Fruit fly (Drosophila melanogaster): ENCODE measurements around the gene caps.
A peak's percentile ranks its signal among the peaks of the same experiment; 100 is the strongest.

The caps gene

DNA sequence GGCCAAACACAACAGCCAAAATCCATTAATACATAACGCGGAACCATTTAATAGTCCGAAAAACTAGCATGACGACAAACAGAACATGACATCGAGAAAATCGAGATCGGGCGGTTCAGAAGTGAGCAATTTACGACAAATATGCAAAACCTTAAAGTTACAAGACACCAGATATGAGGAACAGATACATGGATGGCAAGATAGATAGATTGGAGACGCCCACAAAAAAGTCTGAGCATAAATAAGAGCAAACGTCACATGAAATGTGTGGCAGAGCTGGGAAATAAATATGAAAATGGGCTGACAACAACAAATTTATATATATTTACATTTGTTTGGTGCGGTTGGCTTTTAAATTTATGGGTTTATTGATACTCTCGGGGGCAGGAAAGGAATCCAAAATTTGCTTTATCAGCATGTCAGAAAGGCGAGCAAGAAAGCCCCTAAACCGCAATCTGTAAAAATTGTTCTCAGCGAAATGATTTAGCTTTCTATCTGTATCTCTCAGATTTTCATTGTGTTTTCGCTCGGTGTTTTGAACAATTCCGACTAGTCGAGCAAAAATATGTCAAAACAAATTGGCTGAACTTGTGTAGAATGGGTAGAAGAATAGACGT lies 5.3 kb downstream of the caps start:
- peak; percentile 81 for TF ChIP-seq svp (GFP tag)
- TF ChIP-seq Met (GFP tag; optimal IDR thresholded peaks at IDR 0.05): no peak
- peak; percentile 5 for TF ChIP-seq fkh (GFP tag; optimal IDR thresholded peaks at IDR 0.05)

DNA sequence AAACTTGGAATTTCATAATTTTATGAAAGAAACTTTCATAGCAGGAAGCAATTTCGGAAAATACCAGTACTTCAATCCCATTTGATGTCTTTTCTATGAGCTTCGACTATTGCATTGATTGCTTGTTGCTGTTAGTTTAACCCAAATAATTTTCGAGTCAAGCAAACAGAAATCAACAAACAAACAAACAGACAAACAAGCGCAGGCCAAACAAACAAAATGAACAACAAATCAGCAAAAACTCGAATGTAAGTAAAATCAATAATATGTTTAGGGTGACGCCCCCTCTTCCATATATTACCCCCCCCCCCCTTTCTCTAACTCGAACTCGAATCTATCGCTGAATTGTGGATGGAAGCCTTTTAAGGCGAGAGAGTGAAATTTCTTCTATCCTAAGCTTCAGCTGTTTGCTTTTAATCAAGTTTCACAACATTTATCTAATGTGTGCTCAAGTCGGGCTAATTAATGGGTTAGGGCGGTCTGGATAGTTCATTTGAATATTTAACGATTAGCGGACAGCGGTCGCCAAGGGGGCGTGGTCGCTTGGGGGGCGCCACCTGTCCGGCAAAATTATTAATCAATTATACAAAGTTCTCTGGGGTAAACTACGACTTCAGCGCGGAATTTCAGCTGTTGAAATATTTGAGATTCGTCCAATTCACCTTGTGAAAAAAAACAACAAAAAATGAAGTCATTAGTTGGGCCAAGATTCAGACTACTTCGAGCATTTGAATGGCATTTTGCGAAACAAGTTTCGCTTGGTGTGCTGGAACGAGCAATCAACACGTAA lies 7.2 kb downstream of the caps start:
- TF ChIP-seq Lpt (GFP tag; optimal IDR thresholded peaks at IDR 0.05) (no peak), fkh (GFP tag; optimal IDR thresholded peaks at IDR 0.05) (peak; percentile 88), CG31627 (GFP tag; optimal IDR thresholded peaks at IDR 0.05) (no peak), Gug (GFP tag; IDR thresholded peaks at IDR 0.05) (no peak), net (GFP tag; optimal IDR thresholded peaks at IDR 0.05) (no peak), Smox (GFP tag; optimal IDR thresholded peaks at IDR 0.05) (no peak), CG6163 (GFP tag; IDR thresholded peaks at IDR 0.05) (no peak), Hr4 (GFP tag; optimal IDR thresholded peaks at IDR 0.05) (no peak), Eip78C (GFP tag) (peak; percentile 27), CG16779 (tag; optimal IDR thresholded peaks at IDR 0.05) (no peak), Hr39 (GFP tag; optimal IDR thresholded peaks at IDR 0.05) (no peak), CG8119 (GFP tag; IDR thresholded peaks at IDR 0.05) (no peak)

DNA sequence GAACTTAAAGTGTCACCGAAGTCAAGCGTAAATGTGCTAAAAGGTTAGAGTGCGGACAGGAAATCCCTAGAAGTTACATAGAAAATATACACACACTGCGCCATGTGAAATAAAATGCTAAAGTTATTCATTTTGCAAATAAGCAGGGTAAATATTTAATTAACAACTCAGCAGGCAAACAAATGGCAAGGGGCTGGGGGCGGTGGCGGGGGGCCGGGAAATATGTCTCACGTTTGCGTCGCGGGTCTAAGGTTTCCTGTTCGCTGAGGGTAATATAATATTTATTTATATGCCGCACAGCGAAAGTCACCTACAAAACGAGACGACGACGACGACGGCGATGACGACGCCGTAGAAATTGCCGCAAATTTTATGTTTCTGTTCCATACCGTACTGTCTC lies 8.2 kb downstream of the caps start:
- TF ChIP-seq cyc (GFP tag; optimal IDR thresholded peaks at IDR 0.05) (no peak), achi (GFP tag; optimal IDR thresholded peaks at IDR 0.05) (peak; percentile 5), fkh (GFP tag; optimal IDR thresholded peaks at IDR 0.05) (peak; percentile 96), Ets96B (tag; optimal IDR thresholded peaks at IDR 0.05) (no peak), CG11762 (GFP tag; optimal IDR thresholded peaks at IDR 0.05; ENCODE audit: insufficient read depth) (no peak), Eip78C (GFP tag) (peak; percentile 67), Hr4 (GFP tag; optimal IDR thresholded peaks at IDR 0.05) (no peak), CG8119 (GFP tag; IDR thresholded peaks at IDR 0.05) (0 out of 3 replicates have a peak, but pooled peaks have one; percentile 18), ss (GFP tag; optimal IDR thresholded peaks at IDR 0.05) (peak in 1 of 2 experiments; percentile 2), Ets21C (GFP tag; optimal IDR thresholded peaks at IDR 0.05) (no peak), Smox (GFP tag; optimal IDR thresholded peaks at IDR 0.05) (no peak), CG11902 (GFP tag; optimal IDR thresholded peaks at IDR 0.05) (no peak), CG6792 (GFP tag; optimal IDR thresholded peaks at IDR 0.05) (peak; percentile 8), net (GFP tag; optimal IDR thresholded peaks at IDR 0.05) (peak; percentile 38), CG15336 (GFP tag; IDR thresholded peaks at IDR 0.05) (no peak), Hr38 (GFP tag; optimal IDR thresholded peaks at IDR 0.05) (no peak), dac (GFP tag; optimal IDR thresholded peaks at IDR 0.05) (no peak), Hr39 (GFP tag; optimal IDR thresholded peaks at IDR 0.05) (no peak), CG31627 (GFP tag; optimal IDR thresholded peaks at IDR 0.05) (no peak), Lpt (GFP tag; optimal IDR thresholded peaks at IDR 0.05) (no peak), CG10669 (GFP tag; optimal IDR thresholded peaks at IDR 0.05) (no peak), Blimp-1 (GFP tag; optimal IDR thresholded peaks at IDR 0.05) (no peak), vri (GFP tag; optimal IDR thresholded peaks at IDR 0.05) (peak; percentile 33), CG6163 (GFP tag; IDR thresholded peaks at IDR 0.05) (peak; percentile 62), Met (GFP tag; optimal IDR thresholded peaks at IDR 0.05) (no peak), CG9139 (GFP tag; optimal IDR thresholded peaks at IDR 0.05) (no peak), Sox14 (GFP tag; optimal IDR thresholded peaks at IDR 0.05) (no peak), CG6854 (GFP tag; optimal IDR thresholded peaks at IDR 0.05) (no peak), CG16779 (tag; optimal IDR thresholded peaks at IDR 0.05) (no peak), acj6 (GFP tag; optimal IDR thresholded peaks at IDR 0.05) (no peak), Eip75B (GFP tag; optimal IDR thresholded peaks at IDR 0.05) (no peak), fd85E (GFP tag; optimal IDR thresholded peaks at IDR 0.05) (no peak), CG1621 (tag; optimal IDR thresholded peaks at IDR 0.05) (peak; percentile 6), CG8319 (GFP tag; optimal IDR thresholded peaks at IDR 0.05) (no peak), CG10631 (GFP tag; optimal IDR thresholded peaks at IDR 0.05) (peak; percentile 38), OdsH (GFP tag; optimal IDR thresholded peaks at IDR 0.05) (peak; percentile 28), Eip93F (GFP tag; optimal IDR thresholded peaks at IDR 0.05) (no peak), CG32006 (GFP tag; optimal IDR thresholded peaks at IDR 0.05) (no peak), CG4318 (GFP tag; optimal IDR thresholded peaks at IDR 0.05) (no peak), pdm3 (GFP tag; optimal IDR thresholded peaks at IDR 0.05) (peak; percentile 8), Gug (GFP tag; IDR thresholded peaks at IDR 0.05) (no peak), dsx (GFP tag; optimal IDR thresholded peaks at IDR 0.05; ENCODE audit: poor library complexity, severe bottlenecking) (no peak), esn (GFP tag; optimal IDR thresholded peaks at IDR 0.05) (peak; percentile 2)
